Worm (Caenorhabditis elegans) whole organism, L2 larva: Measurements from ENCODE around the gene C36B7.1.

ENCODE experiments used
- ceh-82 ChIP-seq: fragments of 150-350 bp; optimal IDR thresholded peaks from 2 replicates; lab custom pipeline; 2014; ENCODE audit warnings: missing biosample characterization, missing genetic modification characterization
- elt-3 ChIP-seq: sonication (generic microtip); optimal IDR thresholded peaks from 2 replicates; lab custom pipeline; 2017; ENCODE audit warnings: missing biosample characterization, missing genetic modification characterization
- mdl-1 ChIP-seq, 2 experiments: fragments of 150-350 bp in 1 of 2; sonication (generic microtip) in 1 of 2; optimal IDR thresholded peaks; 2 replicates each; lab custom pipeline; 2017; ENCODE audit warnings: missing biosample characterization in 2 of 2, missing genetic modification characterization in 2 of 2
- nhr-11 ChIP-seq: fragments of 150-350 bp; optimal IDR thresholded peaks from 2 replicates; lab custom pipeline; 2014; ENCODE audit warnings: missing biosample characterization, missing genetic modification characterization
- skn-1 ChIP-seq: sonication (generic microtip); optimal IDR thresholded peaks from 2 replicates; lab custom pipeline; 2017; ENCODE audit warnings: missing biosample characterization, missing genetic modification characterization
- unc-39 ChIP-seq: fragments of 150-350 bp; optimal IDR thresholded peaks from 2 replicates; lab custom pipeline; 2014; ENCODE audit warnings: missing biosample characterization, missing genetic modification characterization
- unc-62 ChIP-seq: fragments of 150-350 bp; optimal IDR thresholded peaks from 2 replicates; lab custom pipeline; 2014; ENCODE audit warnings: missing biosample characterization, missing genetic modification reagents, missing genetic modification characterization
- ztf-4 ChIP-seq: fragments of 150-350 bp; optimal IDR thresholded peaks from 2 replicates; lab custom pipeline; 2014; ENCODE audit warnings: missing biosample characterization, missing genetic modification characterization

DNA sequence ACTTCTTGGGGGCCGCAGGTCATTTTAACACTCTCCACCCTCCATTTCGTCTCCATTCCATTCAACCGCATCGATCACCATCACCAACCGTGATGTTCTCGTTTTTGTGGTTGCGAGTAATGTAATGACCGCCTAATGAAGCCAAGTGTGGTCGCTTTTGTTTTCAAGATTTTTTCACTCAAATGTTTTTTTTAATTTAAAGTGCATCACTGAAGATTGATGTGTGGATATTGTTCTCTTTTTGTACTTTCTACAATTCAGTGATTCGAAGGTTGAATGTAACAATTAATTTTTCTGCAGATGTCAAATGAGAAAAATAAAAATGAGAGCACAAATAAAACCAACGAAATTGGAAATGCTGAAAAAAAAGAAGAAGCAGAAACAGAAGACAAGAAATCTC lies 46.0 kb downstream of the C36B7.1 start, which contains the start of gene pgp-10:
- TF ChIP-seq nhr-11: no peak
- no peak for TF ChIP-seq unc-39 (tag; lab: Kevin White, UChicago)
- TF ChIP-seq mdl-1 (tag; optimal IDR thresholded peaks at IDR 0.05; lab: Kevin White, UChicago): no peak
- TF ChIP-seq elt-3 (tag; lab: Kevin White, UChicago): no peak
- TF ChIP-seq ceh-82 (tag; lab: Kevin White, UChicago): no peak
- TF ChIP-seq ztf-4 (tag; lab: Kevin White, UChicago): no peak
- no peak for TF ChIP-seq skn-1 (tag; lab: Kevin White, UChicago)
- TF ChIP-seq unc-62 (GFP tag; lab: Kevin White, UChicago): no peak
